Fruit fly (Drosophila melanogaster) whole organism, embryonic: ENCODE data around the gene CG31109.
A peak's percentile ranks its signal among the peaks of the same experiment; 100 is the strongest.

ENCODE experiments used
- Asciz ChIP-seq: fragments of 200-800 bp; sonication (Bioruptor generic); optimal IDR thresholded peaks from 2 replicates; lab custom pipeline; 2017; ENCODE audit warnings: missing biosample characterization, mild to moderate bottlenecking, missing genetic modification characterization, missing genetic modification reagents
- Atf-2 ChIP-seq: fragments of 200-800 bp; sonication (Bioruptor generic); optimal IDR thresholded peaks from 2 replicates; lab custom pipeline; 2016; ENCODE audit warnings: missing biosample characterization, missing genetic modification characterization
- Awh ChIP-seq: fragments of 200-800 bp; sonication (Bioruptor generic); IDR thresholded peaks from 2 replicates; pipeline ENCODE4, ENCODE4 v1.3.6; 2022; ENCODE audit warnings: missing biosample characterization, missing genetic modification characterization
- B-H1 ChIP-seq: fragments of 200-800 bp; sonication (Bioruptor generic); IDR thresholded peaks from 3 replicates; pipeline ENCODE4 v1.3.6; 2022; ENCODE audit warnings: missing biosample characterization, missing genetic modification characterization
- Bgb ChIP-seq: fragments of 200-800 bp; sonication (Bioruptor generic); IDR thresholded peaks from 2 replicates; pipeline ENCODE4 v1.3.6; 2022; ENCODE audit warnings: missing biosample characterization, missing genetic modification characterization; ENCODE audit not compliant: partially characterized antibody
- CG10321 ChIP-seq: fragments of 200-800 bp; sonication (Bioruptor generic); IDR thresholded peaks from 2 replicates; pipeline ENCODE4 v1.3.6; 2022; ENCODE audit warnings: missing biosample characterization, missing genetic modification characterization
- CG11398 ChIP-seq: fragments of 200-800 bp; sonication (Bioruptor generic); optimal IDR thresholded peaks from 2 replicates; lab custom pipeline; 2016; ENCODE audit warnings: missing biosample characterization, missing genetic modification characterization
- CG14710 ChIP-seq: fragments of 200-800 bp; sonication (Bioruptor generic); optimal IDR thresholded peaks from 3 replicates; lab custom pipeline; 2019; ENCODE audit warnings: missing biosample characterization, mild to moderate bottlenecking, missing genetic modification characterization, moderate library complexity
- CG1529 ChIP-seq: fragments of 200-800 bp; sonication (Bioruptor generic); optimal IDR thresholded peaks from 3 replicates; lab custom pipeline; 2018; ENCODE audit warnings: missing biosample characterization, missing genetic modification characterization
- CG2120 ChIP-seq: fragments of 200-800 bp; sonication (Bioruptor generic); optimal IDR thresholded peaks from 3 replicates; lab custom pipeline; 2016; ENCODE audit warnings: missing biosample characterization, missing genetic modification characterization
- CG2712 ChIP-seq: fragments of 200-800 bp; optimal IDR thresholded peaks from 3 replicates; lab custom pipeline; 2019; ENCODE audit warnings: missing biosample characterization, mild to moderate bottlenecking, missing genetic modification characterization, moderate library complexity
- CG30020 ChIP-seq: fragments of 200-800 bp; optimal IDR thresholded peaks from 2 replicates; lab custom pipeline; 2019; ENCODE audit warnings: missing biosample characterization, mild to moderate bottlenecking, missing genetic modification characterization, moderate library complexity
- CG31388 ChIP-seq: fragments of 200-800 bp; sonication (Bioruptor generic); optimal IDR thresholded peaks from 2 replicates; lab custom pipeline; 2016; ENCODE audit warnings: missing biosample characterization, missing genetic modification characterization
- CG3838 ChIP-seq: fragments of 200-800 bp; sonication (Bioruptor generic); optimal IDR thresholded peaks from 3 replicates; lab custom pipeline; 2016; ENCODE audit warnings: missing biosample characterization, missing genetic modification characterization
- CG42726 ChIP-seq: fragments of 200-800 bp; sonication (Bioruptor generic); IDR thresholded peaks from 2 replicates; pipeline ENCODE4 v1.3.6; 2022; ENCODE audit warnings: missing biosample characterization, missing genetic modification characterization; ENCODE audit not compliant: partially characterized antibody
- CG43689 ChIP-seq: fragments of 200-800 bp; sonication (Bioruptor generic); IDR thresholded peaks from 2 replicates; pipeline ENCODE4 v1.3.6; 2022; ENCODE audit warnings: missing biosample characterization, missing genetic modification characterization
- CG4617 ChIP-seq: fragments of 200-800 bp; sonication (Bioruptor generic); optimal IDR thresholded peaks from 3 replicates; lab custom pipeline; 2016; ENCODE audit warnings: missing biosample characterization, missing genetic modification characterization, borderline replicate concordance
- CG6689 ChIP-seq: fragments of 200-800 bp; sonication (Bioruptor generic); IDR thresholded peaks from 2 replicates; pipeline ENCODE4 v1.3.6; 2022; ENCODE audit warnings: missing biosample characterization, missing genetic modification characterization
- CG6854 ChIP-seq: fragments of 200-800 bp; sonication (Bioruptor generic); optimal IDR thresholded peaks from 3 replicates; lab custom pipeline; 2017; ENCODE audit warnings: missing biosample characterization, mild to moderate bottlenecking, missing genetic modification characterization
- CG8290 ChIP-seq, 3 experiments: fragments of 200-800 bp; sonication (Bioruptor generic); optimal IDR thresholded peaks; 2 replicates each; lab custom pipeline; 2016 to 2019; ENCODE audit warnings: missing biosample characterization in 3 of 3, missing genetic modification characterization in 3 of 3, mild to moderate bottlenecking in 2 of 3, moderate library complexity in 1 of 3
- CG8359 ChIP-seq: fragments of 200-800 bp; sonication (Bioruptor generic); optimal IDR thresholded peaks from 2 replicates; lab custom pipeline; 2017; ENCODE audit warnings: missing biosample characterization, mild to moderate bottlenecking, missing genetic modification characterization, borderline replicate concordance
- CG9609 ChIP-seq: fragments of 200-800 bp; sonication (Bioruptor generic); optimal IDR thresholded peaks from 3 replicates; lab custom pipeline; 2016; ENCODE audit warnings: missing biosample characterization, missing genetic modification characterization
- CkIIα-i1 ChIP-seq: fragments of 200-800 bp; sonication (Bioruptor generic); IDR thresholded peaks from 2 replicates; pipeline ENCODE4 v1.3.6; 2022; ENCODE audit warnings: missing biosample characterization, missing genetic modification characterization
- Dip3 ChIP-seq: fragments of 200-800 bp; sonication (Bioruptor generic); optimal IDR thresholded peaks from 3 replicates; lab custom pipeline; 2016; ENCODE audit warnings: missing biosample characterization, missing genetic modification characterization
- Dll ChIP-seq: fragments of 200-800 bp; sonication (Bioruptor generic); IDR thresholded peaks from 4 replicates; pipeline ENCODE4 v1.3.6; 2022; ENCODE audit warnings: missing biosample characterization, missing genetic modification characterization; ENCODE audit not compliant: partially characterized antibody
- Elba2 ChIP-seq: fragments of 200-800 bp; sonication (Bioruptor generic); optimal IDR thresholded peaks from 3 replicates; lab custom pipeline; 2016; ENCODE audit warnings: missing biosample characterization, missing genetic modification characterization
- HLHmδ ChIP-seq: fragments of 200-800 bp; sonication (Bioruptor generic); optimal IDR thresholded peaks from 2 replicates; lab custom pipeline; 2018; ENCODE audit warnings: missing biosample characterization, mild to moderate bottlenecking, missing genetic modification characterization, moderate library complexity
- Hmx ChIP-seq: fragments of 200-800 bp; sonication (Bioruptor generic); optimal IDR thresholded peaks from 2 replicates; lab custom pipeline; 2016; ENCODE audit warnings: missing biosample characterization, missing genetic modification characterization
- Hr3 ChIP-seq: fragments of 200-800 bp; sonication (Bioruptor generic); optimal IDR thresholded peaks from 3 replicates; lab custom pipeline; 2016; ENCODE audit warnings: missing biosample characterization, missing genetic modification characterization
- Jarid2 ChIP-seq: fragments of 200-800 bp; sonication (Bioruptor generic); optimal IDR thresholded peaks from 3 replicates; lab custom pipeline; 2017; ENCODE audit warnings: mild to moderate bottlenecking, missing biosample characterization, missing genetic modification reagents, missing genetic modification characterization
- Sox100B ChIP-seq: fragments of 200-800 bp; sonication (Bioruptor generic); optimal IDR thresholded peaks from 3 replicates; lab custom pipeline; 2018; ENCODE audit warnings: missing biosample characterization, mild to moderate bottlenecking, missing genetic modification characterization
- Spps ChIP-seq: fragments of 200-800 bp; sonication (Bioruptor generic); optimal IDR thresholded peaks from 2 replicates; lab custom pipeline; 2018; ENCODE audit warnings: missing biosample characterization, mild to moderate bottlenecking, missing genetic modification characterization
- ash1 ChIP-seq: fragments of 200-800 bp; sonication (Bioruptor generic); optimal IDR thresholded peaks from 2 replicates; lab custom pipeline; 2018; ENCODE audit warnings: missing biosample characterization, mild to moderate bottlenecking, missing genetic modification characterization
- esg ChIP-seq: fragments of 200-800 bp; sonication (Bioruptor generic); conservative IDR thresholded peaks from 2 replicates; pipeline ENCODE4 v1.3.6; 2022; ENCODE audit warnings: missing biosample characterization, missing genetic modification characterization
- fu2 ChIP-seq: fragments of 200-800 bp; sonication (Bioruptor generic); optimal IDR thresholded peaks from 2 replicates; lab custom pipeline; 2016; ENCODE audit warnings: missing biosample characterization, missing genetic modification characterization
- gce ChIP-seq: fragments of 200-800 bp; sonication (Bioruptor generic); IDR thresholded peaks from 3 replicates; pipeline ENCODE4 v1.3.6; 2022; ENCODE audit warnings: missing biosample characterization, missing genetic modification characterization
- gfzf ChIP-seq: fragments of 200-800 bp; sonication (Bioruptor generic); optimal IDR thresholded peaks from 2 replicates; lab custom pipeline; 2016; ENCODE audit warnings: missing biosample characterization, mild to moderate bottlenecking, missing genetic modification characterization, moderate library complexity
- gt ChIP-seq: fragments of 200-800 bp; sonication (Bioruptor generic); IDR thresholded peaks from 2 replicates; pipeline ENCODE4 v1.3.6; 2022; ENCODE audit warnings: missing biosample characterization, missing genetic modification characterization
- her ChIP-seq: fragments of 200-800 bp; sonication (Bioruptor generic); optimal IDR thresholded peaks from 2 replicates; lab custom pipeline; 2016; ENCODE audit warnings: missing biosample characterization, missing genetic modification characterization
- nau ChIP-seq: fragments of 200-800 bp; sonication (Bioruptor generic); optimal IDR thresholded peaks from 3 replicates; lab custom pipeline; 2017; ENCODE audit warnings: missing biosample characterization, mild to moderate bottlenecking, missing genetic modification characterization, missing genetic modification reagents
- onecut ChIP-seq: fragments of 200-800 bp; sonication (Bioruptor generic); IDR thresholded peaks from 2 replicates; pipeline ENCODE4 v1.3.6; 2022; ENCODE audit warnings: missing biosample characterization, missing genetic modification characterization
- phol ChIP-seq: fragments of 200-800 bp; sonication (Bioruptor generic); optimal IDR thresholded peaks from 3 replicates; lab custom pipeline; 2018; ENCODE audit warnings: missing biosample characterization, mild to moderate bottlenecking, missing genetic modification characterization, moderate library complexity
- pros ChIP-seq: fragments of 200-800 bp; sonication (Bioruptor generic); optimal IDR thresholded peaks from 3 replicates; lab custom pipeline; 2019; ENCODE audit warnings: missing biosample characterization, mild to moderate bottlenecking, missing genetic modification characterization, moderate library complexity
- ranshi ChIP-seq: fragments of 200-800 bp; sonication (Bioruptor generic); IDR thresholded peaks from 2 replicates; pipeline ENCODE4 v1.3.6; 2022; ENCODE audit warnings: missing biosample characterization, missing genetic modification characterization
- sc ChIP-seq, 3 experiments: fragments of >200 bp in 2 of 3; fragments of 200-800 bp in 1 of 3; sonication (Bioruptor generic) in 1 of 3; optimal IDR thresholded peaks; 2 replicates in 2 of 3; 3 replicates in 1 of 3; lab custom pipeline; 2017; ENCODE audit warnings: mild to moderate bottlenecking in 1 of 3, missing biosample characterization in 1 of 3, missing genetic modification characterization in 1 of 3, missing genetic modification reagents in 1 of 3
- sens ChIP-seq: fragments of 200-800 bp; sonication (Bioruptor generic); peaks from one replicate; lab custom pipeline; 2016; ENCODE audit warnings: missing biosample characterization, missing genetic modification characterization
- tup ChIP-seq: fragments of 200-800 bp; sonication (Bioruptor generic); optimal IDR thresholded peaks from 2 replicates; lab custom pipeline; 2016; ENCODE audit warnings: missing biosample characterization, mild to moderate bottlenecking, missing genetic modification characterization, moderate library complexity
- usp ChIP-seq: fragments of >200 bp; optimal IDR thresholded peaks from 2 replicates; lab custom pipeline; 2017; ENCODE audit warnings: missing biosample characterization, missing genetic modification characterization

The CG31109 gene

DNA sequence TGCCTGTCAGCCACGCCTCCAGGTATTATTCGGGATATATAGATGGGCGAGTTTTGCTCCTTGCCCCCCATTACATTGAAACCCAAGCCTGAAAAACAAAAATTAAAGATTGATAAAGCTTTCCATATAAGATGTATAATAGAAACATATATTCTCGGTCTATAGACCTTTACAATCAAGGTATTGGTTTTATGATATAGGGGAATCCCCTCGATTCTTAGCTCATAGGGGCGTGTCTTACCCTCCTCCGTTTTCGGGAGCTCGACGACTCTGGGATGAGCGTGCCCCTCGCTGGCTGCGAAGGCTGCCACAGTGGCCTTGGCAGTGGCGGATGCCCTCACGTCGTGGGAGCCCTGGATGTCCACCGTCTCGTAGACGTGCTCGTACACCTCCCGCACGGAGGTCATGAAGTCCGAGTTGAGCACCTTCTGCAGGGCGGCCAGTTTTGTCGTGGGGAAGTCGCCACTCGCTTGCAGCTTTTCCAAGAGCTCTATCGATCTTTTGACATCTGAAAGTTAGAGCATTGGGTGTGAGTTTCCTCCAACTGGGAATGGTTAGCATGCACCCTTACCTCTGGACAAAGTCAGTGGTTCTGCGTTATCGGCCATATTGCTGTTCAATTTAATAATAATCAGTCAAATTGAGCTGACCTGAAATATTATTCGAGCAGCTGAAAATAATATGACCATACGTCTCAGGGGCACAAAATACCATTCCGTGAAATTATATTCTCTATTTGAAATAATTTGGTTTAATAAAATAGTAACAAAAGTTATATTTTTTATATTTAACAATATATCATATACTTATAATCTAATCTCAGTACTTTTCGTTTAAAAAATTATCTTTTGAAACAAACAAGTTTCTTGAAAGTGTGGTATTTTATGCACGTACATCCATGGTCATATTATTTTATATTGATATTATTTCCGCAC lies 10.7 kb upstream of the CG31109 start, which contains the start of the genes veli and PQBP1 (continued):
- TF ChIP-seq Sox100B (GFP tag; lab: Kevin White, UChicago), result no peak
- no peak for TF ChIP-seq usp (GFP tag; lab: Kevin White, UChicago)
- TF ChIP-seq CG30020 (tag; lab: Kevin White, UChicago), result peak; percentile 50
- TF ChIP-seq her (GFP tag; lab: Kevin White, UChicago), result no peak
- TF ChIP-seq phol, result peak; percentile 3
- TF ChIP-seq Spps (tag; lab: Kevin White, UChicago), result no peak
- no peak for TF ChIP-seq CG2120 (GFP tag; lab: Kevin White, UChicago)
- TF ChIP-seq gce (GFP tag; lab: Robert Waterston, UW), result no peak
- no peak for TF ChIP-seq Dip3 (GFP tag; lab: Kevin White, UChicago)
- TF ChIP-seq CG3838, result no peak
- no peak for TF ChIP-seq CG31388 (GFP tag; lab: Kevin White, UChicago)
- peak; percentile 33; the same call in 2 of the 4 replicates for TF ChIP-seq Dll
- no peak for TF ChIP-seq CG11398 (GFP tag; lab: Kevin White, UChicago)
- TF ChIP-seq Awh (GFP tag; lab: Robert Waterston, UW), result no peak
- no peak for TF ChIP-seq Hr3 (GFP tag; lab: Kevin White, UChicago)
- no peak for TF ChIP-seq CG1529 (GFP tag; lab: Kevin White, UChicago)
- no peak for TF ChIP-seq CG8359 (GFP tag; lab: Kevin White, UChicago)
- peak; percentile 50 for TF ChIP-seq CG14710 (tag; lab: Kevin White, UChicago)
- no peak for TF ChIP-seq CkIIα-i1
- TF ChIP-seq ash1 (GFP tag; lab: Kevin White, UChicago), result no peak
- no peak for TF ChIP-seq CG10321 (GFP tag; lab: Robert Waterston, UW)
- TF ChIP-seq gt (GFP tag; lab: Robert Waterston, UW), result no peak
- peak; percentile 52 for TF ChIP-seq gfzf (GFP tag; lab: Kevin White, UChicago)
- no peak for TF ChIP-seq Bgb
- TF ChIP-seq CG43689 (GFP tag; lab: Robert Waterston, UW), result no peak
- TF ChIP-seq CG2712 (tag; lab: Kevin White, UChicago), result no peak
- TF ChIP-seq HLHmδ (GFP tag; lab: Kevin White, UChicago), result no peak
- TF ChIP-seq fu2 (GFP tag; lab: Kevin White, UChicago), result no peak
- no peak for TF ChIP-seq CG42726 (GFP tag; lab: Robert Waterston, UW)
- TF ChIP-seq B-H1, result no peak
- no peak for TF ChIP-seq CG8290 (GFP tag; optimal IDR thresholded peaks at IDR 0.05; lab: Kevin White, UChicago)
- no peak for TF ChIP-seq CG8290 (tag; optimal IDR thresholded peaks at IDR 0.05; lab: Kevin White, UChicago)
- TF ChIP-seq onecut (GFP tag; lab: Robert Waterston, UW), result peak; percentile 61
- TF ChIP-seq Asciz (GFP tag; lab: Kevin White, UChicago), result no peak
- TF ChIP-seq nau (GFP tag; lab: Kevin White, UChicago), result no peak
- no peak for TF ChIP-seq Atf-2
- TF ChIP-seq Elba2 (GFP tag; lab: Kevin White, UChicago), result no peak
- TF ChIP-seq Hmx (GFP tag; lab: Kevin White, UChicago), result no peak
- TF ChIP-seq Jarid2, result no peak
- no peak for TF ChIP-seq tup (GFP tag; lab: Kevin White, UChicago)
- no peak for TF ChIP-seq CG6689 (GFP tag; lab: Robert Waterston, UW)
- TF ChIP-seq CG9609 (GFP tag; lab: Kevin White, UChicago), result no peak
- TF ChIP-seq ranshi (GFP tag; lab: Robert Waterston, UW), result no peak
- TF ChIP-seq sc (optimal IDR thresholded peaks at IDR 0.05; lab: Kevin White, UChicago), result no peak
- no peak for TF ChIP-seq sc (GFP tag; optimal IDR thresholded peaks at IDR 0.05; lab: Kevin White, UChicago)
- no peak for TF ChIP-seq sens (GFP tag; lab: Kevin White, UChicago)
- peak; percentile 50 for TF ChIP-seq CG4617 (GFP tag; lab: Kevin White, UChicago)
- TF ChIP-seq esg (GFP tag; lab: Robert Waterston, UW), result no peak
- no peak for TF ChIP-seq CG6854 (GFP tag; lab: Kevin White, UChicago)
- no peak for TF ChIP-seq pros (GFP tag; lab: Kevin White, UChicago)
